Worm (Caenorhabditis elegans): ENCODE data around the gene Y54E2A.9.

The Y54E2A.9 gene

ce11 chrII:14822419-14822818, 36.6 kb upstream of the Y54E2A.9 start (continued):
- peak in 1 of 2 experiments; percentile 15 for TF ChIP-seq mdl-1 (tag; optimal IDR thresholded peaks at IDR 0.05)
- TF ChIP-seq skn-1 (tag; optimal IDR thresholded peaks at IDR 0.05), result no peak
- TF ChIP-seq ZK546.5 (tag; optimal IDR thresholded peaks at IDR 0.05), result no peak
- TF ChIP-seq aly-2 (tag; optimal IDR thresholded peaks at IDR 0.05), result no peak
- TF ChIP-seq elt-3 (tag; optimal IDR thresholded peaks at IDR 0.05), result no peak
- TF ChIP-seq zag-1 (tag; optimal IDR thresholded peaks at IDR 0.05), result no peak
- peak; percentile 89 for TF ChIP-seq nhr-25 (tag; optimal IDR thresholded peaks at IDR 0.05)
- TF ChIP-seq egl-27 (tag; optimal IDR thresholded peaks at IDR 0.05), result peak; percentile 39
- peak; percentile 75 for TF ChIP-seq fos-1 (tag; optimal IDR thresholded peaks at IDR 0.05)

ce11 chrII:14820460-14820859, 34.7 kb upstream of the Y54E2A.9 start:
- peak; percentile 54 for TF ChIP-seq fos-1 (tag; optimal IDR thresholded peaks at IDR 0.05)
- TF ChIP-seq C34F6.9 (tag; optimal IDR thresholded peaks at IDR 0.05), result peak; percentile 13
- no peak for TF ChIP-seq crh-2 (tag; optimal IDR thresholded peaks at IDR 0.05)
- TF ChIP-seq nhr-21 (tag; optimal IDR thresholded peaks at IDR 0.05), result peak; percentile 5
- no peak for TF ChIP-seq elt-3 (tag; optimal IDR thresholded peaks at IDR 0.05)

DNA sequence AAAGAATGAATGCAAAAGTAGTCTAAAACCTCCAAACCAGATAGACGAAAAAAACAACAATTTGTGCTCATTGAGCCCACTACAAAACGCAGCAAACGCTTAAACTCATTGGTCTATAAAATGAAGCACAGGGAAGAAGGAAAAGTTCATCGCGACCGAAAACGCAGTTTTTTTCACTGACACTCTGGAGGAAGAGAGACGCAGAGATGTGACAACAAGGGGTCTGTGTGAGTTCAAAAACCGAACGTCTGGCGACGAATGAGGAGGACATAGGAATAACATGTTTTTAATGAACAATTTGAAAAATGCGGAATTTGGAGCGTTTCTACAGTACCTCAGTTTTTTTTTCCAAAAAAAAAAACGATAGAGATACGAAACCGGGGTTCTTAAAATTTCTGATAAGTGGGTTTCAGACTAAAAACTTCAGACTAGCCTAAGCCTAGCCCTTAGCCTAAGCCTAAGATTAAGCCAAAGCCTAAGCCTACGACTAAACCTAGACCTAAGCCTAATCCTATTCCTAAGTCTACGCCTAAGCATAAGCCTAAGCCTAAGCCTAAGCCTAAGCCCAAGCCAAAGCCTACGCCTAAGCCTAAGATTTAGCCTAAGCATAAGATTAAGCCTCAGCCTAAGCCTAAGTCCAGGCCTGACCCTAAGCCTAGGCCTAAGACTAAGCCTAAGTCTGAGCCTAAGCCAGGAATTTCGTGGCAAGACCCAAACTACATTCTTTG, 33.6 kb upstream of the Y54E2A.9 start:
- TF ChIP-seq zag-1 (tag; optimal IDR thresholded peaks at IDR 0.05) (no peak), fos-1 (tag; optimal IDR thresholded peaks at IDR 0.05) (peak; percentile 11), unc-62 (GFP tag; optimal IDR thresholded peaks at IDR 0.05) (no peak)

DNA sequence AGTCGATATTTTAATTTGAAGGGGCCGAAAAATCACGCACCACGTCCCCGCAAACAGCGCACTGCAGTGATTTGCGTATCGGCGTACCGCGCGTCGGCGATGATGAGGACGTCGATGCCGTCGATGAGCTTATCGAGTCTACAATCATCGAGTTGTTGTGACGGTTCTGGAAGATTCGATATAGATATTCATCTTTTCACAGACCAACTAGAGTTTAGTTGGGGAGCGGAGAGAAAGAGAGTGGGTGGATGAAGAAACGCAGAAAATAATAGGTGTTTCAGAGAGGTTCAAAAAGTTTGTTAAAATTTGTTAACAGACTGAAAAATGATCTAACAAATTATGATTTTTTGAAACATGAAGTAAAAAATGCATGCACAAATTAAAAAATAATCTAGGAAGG, 32.6 kb upstream of the Y54E2A.9 start, which contains the start of gene nhr-61:
Gene nhr-61, minus strand, starts transcription at position 168 of the 400 bp plus-strand sequence.
- TF ChIP-seq ztf-4 (tag; optimal IDR thresholded peaks at IDR 0.05), result no peak
- TF ChIP-seq nhr-25 (tag; optimal IDR thresholded peaks at IDR 0.05), result no peak
- TF ChIP-seq fos-1 (tag; optimal IDR thresholded peaks at IDR 0.05), result no peak
- TF ChIP-seq gmeb-1 (tag; optimal IDR thresholded peaks at IDR 0.05), result no peak
- TF ChIP-seq elt-1 (tag; optimal IDR thresholded peaks at IDR 0.05), result peak; percentile 54
- TF ChIP-seq R02D3.7 (tag; optimal IDR thresholded peaks at IDR 0.05), result no peak

DNA sequence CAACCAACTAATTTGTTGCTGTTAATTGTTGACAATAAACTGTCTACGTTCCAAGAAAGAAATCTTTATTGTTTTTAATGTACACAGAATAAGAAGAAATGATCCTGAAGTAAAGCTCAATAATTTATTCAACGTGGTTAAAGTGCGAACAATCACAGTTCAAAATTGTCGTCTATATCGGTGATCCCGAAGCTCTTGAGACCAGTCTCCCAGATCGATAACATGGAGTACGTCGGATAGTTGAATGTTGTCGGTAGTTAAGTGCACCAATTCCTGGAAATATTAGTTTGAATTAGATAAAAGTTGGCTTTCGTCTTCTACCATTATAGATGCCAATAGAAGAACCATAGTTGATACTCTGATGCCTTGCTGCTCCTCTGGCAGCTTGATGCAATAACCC, 30.3 kb upstream of the Y54E2A.9 start:
- TF ChIP-seq nhr-25 (tag; optimal IDR thresholded peaks at IDR 0.05), result no peak
- TF ChIP-seq nhr-12 (tag; optimal IDR thresholded peaks at IDR 0.05), result no peak
- no peak for TF ChIP-seq ztf-4 (tag; optimal IDR thresholded peaks at IDR 0.05)
- no peak for TF ChIP-seq elt-1 (tag; optimal IDR thresholded peaks at IDR 0.05)
- no peak for TF ChIP-seq lsy-2 (tag; optimal IDR thresholded peaks at IDR 0.05)
- no peak for TF ChIP-seq Y55F3AM.14 (GFP tag; optimal IDR thresholded peaks at IDR 0.05)
- TF ChIP-seq aly-2 (tag; optimal IDR thresholded peaks at IDR 0.05), result no peak
- no peak for TF ChIP-seq ceh-16 (tag; optimal IDR thresholded peaks at IDR 0.05)
- no peak for TF ChIP-seq skn-1 (tag; optimal IDR thresholded peaks at IDR 0.05)

DNA sequence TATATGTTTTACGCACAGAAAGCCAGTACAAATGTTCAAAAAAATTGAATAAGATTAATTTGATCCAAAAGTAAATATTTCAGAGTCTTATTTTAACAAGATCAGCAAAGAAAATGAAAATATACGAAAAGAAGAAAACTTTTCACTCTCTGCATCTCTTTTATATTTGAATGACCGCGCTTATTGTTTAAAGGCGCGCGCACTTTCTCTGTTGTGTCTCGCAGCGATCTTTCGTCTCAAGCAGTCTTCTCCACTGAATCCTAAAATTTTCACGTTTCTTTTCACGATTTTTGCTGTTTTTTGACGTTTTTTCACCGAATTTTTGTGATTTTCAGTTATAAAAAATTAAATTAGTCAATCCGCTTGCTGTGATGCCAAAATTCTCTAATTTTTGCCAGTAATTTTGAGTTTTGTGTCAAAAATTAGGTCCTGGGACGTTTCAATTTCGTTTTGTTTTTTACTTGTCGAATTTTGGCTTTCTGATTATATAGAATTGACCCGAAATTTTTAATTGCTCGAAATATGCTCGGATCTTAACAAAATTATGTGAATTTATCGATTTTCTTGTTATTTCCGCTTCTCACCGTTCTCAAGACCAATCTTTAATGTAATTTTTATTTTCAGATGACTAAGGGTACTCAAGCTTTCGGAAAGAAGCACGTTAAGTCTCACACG, 29.2 kb upstream of the Y54E2A.9 start, which contains the start of gene W01D2.1:
Gene W01D2.1, plus strand, starts transcription at position 625 of the 675 bp plus-strand sequence.
- peak; percentile 62 for TF ChIP-seq nhr-25 (tag; optimal IDR thresholded peaks at IDR 0.05)
- TF ChIP-seq nhr-237 (tag; optimal IDR thresholded peaks at IDR 0.05), result no peak
- TF ChIP-seq elt-1 (tag; optimal IDR thresholded peaks at IDR 0.05), result no peak
- TF ChIP-seq F13H6.1 (tag; optimal IDR thresholded peaks at IDR 0.05), result peak; percentile 26
- TF ChIP-seq nhr-23 (tag; optimal IDR thresholded peaks at IDR 0.05), result no peak
- no peak for TF ChIP-seq ceh-16 (tag; optimal IDR thresholded peaks at IDR 0.05)
- peak; percentile 35 for TF ChIP-seq sma-3 (GFP tag; optimal IDR thresholded peaks at IDR 0.05)
- peak; percentile 70 for TF ChIP-seq nhr-129 (tag; optimal IDR thresholded peaks at IDR 0.05)
- no peak for TF ChIP-seq mbf-1 (tag; optimal IDR thresholded peaks at IDR 0.05)
- TF ChIP-seq mdl-1 (tag; optimal IDR thresholded peaks at IDR 0.05), result no peak
- peak; percentile 39 for TF ChIP-seq sma-9 (GFP tag; optimal IDR thresholded peaks at IDR 0.05)
- no peak for TF ChIP-seq sma-9 (tag; optimal IDR thresholded peaks at IDR 0.05)
- peak; percentile 61 for TF ChIP-seq nhr-21 (tag; optimal IDR thresholded peaks at IDR 0.05)
- TF ChIP-seq sem-4 (tag; optimal IDR thresholded peaks at IDR 0.05), result peak; percentile 36
- TF ChIP-seq lin-39 (tag; optimal IDR thresholded peaks at IDR 0.05), result no peak
- TF ChIP-seq ztf-4 (tag; optimal IDR thresholded peaks at IDR 0.05), result peak; percentile 48
- TF ChIP-seq alr-1 (tag; optimal IDR thresholded peaks at IDR 0.05), result no peak
- TF ChIP-seq unc-62 (GFP tag; optimal IDR thresholded peaks at IDR 0.05), result no peak
- peak; percentile 47 to 86 for TF ChIP-seq lsy-2 (tag; optimal IDR thresholded peaks at IDR 0.05)
- TF ChIP-seq ceh-82 (tag; optimal IDR thresholded peaks at IDR 0.05), result no peak
- peak; percentile 52 for TF ChIP-seq lin-13 (GFP tag; optimal IDR thresholded peaks at IDR 0.05)
- TF ChIP-seq zag-1 (tag; optimal IDR thresholded peaks at IDR 0.05), result peak; percentile 26
- peak; percentile 77 for TF ChIP-seq snpc-4 (tag; optimal IDR thresholded peaks at IDR 0.05)
- TF ChIP-seq mab-5 (tag; optimal IDR thresholded peaks at IDR 0.05), result peak; percentile 23
- TF ChIP-seq ama-1 (optimal IDR thresholded peaks at IDR 0.05), result peak; percentile 7
- peak; percentile 80 for TF ChIP-seq C34F6.9 (tag; optimal IDR thresholded peaks at IDR 0.05)
- TF ChIP-seq nhr-11 (tag; optimal IDR thresholded peaks at IDR 0.05), result no peak
- peak; percentile 95 for TF ChIP-seq unc-55 (GFP tag; optimal IDR thresholded peaks at IDR 0.05)
- TF ChIP-seq aly-2 (tag; optimal IDR thresholded peaks at IDR 0.05), result no peak
- TF ChIP-seq dmd-4 (tag; optimal IDR thresholded peaks at IDR 0.05), result no peak

Measured in whole organism, L2 larva.